Fruit fly (Drosophila melanogaster) whole organism, wandering third instar larva: ENCODE data around the gene Sdic2.
A peak's percentile ranks its signal among the peaks of the same experiment; 100 is the strongest.
"Not testable (repeated sequence)": the region's sequence is repeated elsewhere in the genome, so short reads cannot be mapped to it uniquely, and the experiment has no call there.

Experiments
- Abd-B ChIP-seq: fragments of >200 bp; optimal IDR thresholded peaks from 2 replicates; lab custom pipeline; 2017; ENCODE audit warnings: missing biosample characterization, missing genetic modification characterization
- CG32264 ChIP-seq: fragments of 200-800 bp; sonication (Bioruptor generic); optimal IDR thresholded peaks from 2 replicates; lab custom pipeline; 2016; ENCODE audit warnings: missing biosample characterization, missing genetic modification characterization
- CG9705 ChIP-seq: fragments of 200-800 bp; sonication (Bioruptor generic); optimal IDR thresholded peaks from 2 replicates; lab custom pipeline; 2018; ENCODE audit warnings: missing biosample characterization, mild to moderate bottlenecking, missing genetic modification characterization
- GATAd ChIP-seq: sonication (Bioruptor generic); optimal IDR thresholded peaks from 2 replicates; lab custom pipeline; 2016; ENCODE audit warnings: missing biosample characterization, missing genetic modification characterization
- HLH106 ChIP-seq: fragments of 200-800 bp; optimal IDR thresholded peaks from 3 replicates; lab custom pipeline; 2019; ENCODE audit warnings: missing biosample characterization, mild to moderate bottlenecking, missing genetic modification characterization, moderate library complexity
- Hnf4 ChIP-seq: fragments of 200-800 bp; sonication (Bioruptor generic); optimal IDR thresholded peaks from 2 replicates; lab custom pipeline; 2016; ENCODE audit warnings: missing biosample characterization, mild to moderate bottlenecking, missing genetic modification characterization
- Hr78 ChIP-seq: fragments of >200 bp; optimal IDR thresholded peaks from 2 replicates; lab custom pipeline; 2017; ENCODE audit warnings: missing biosample characterization, missing genetic modification characterization
- Hr83 ChIP-seq: fragments of 200-300 bp; sonication (Bioruptor generic); optimal IDR thresholded peaks from 2 replicates; lab custom pipeline; 2016; ENCODE audit warnings: missing biosample characterization, mild to moderate bottlenecking, missing genetic modification characterization, moderate library complexity; ENCODE audit not compliant: poor library complexity, severe bottlenecking
- Jra ChIP-seq: sonication (Bioruptor generic); optimal IDR thresholded peaks from 2 replicates; lab custom pipeline; 2016; ENCODE audit warnings: missing biosample characterization, missing genetic modification characterization
- Myc ChIP-seq: fragments of >200 bp; optimal IDR thresholded peaks from 2 replicates; lab custom pipeline; 2017
- N ChIP-seq: fragments of >200 bp; optimal IDR thresholded peaks from 2 replicates; lab custom pipeline; 2018; ENCODE audit warnings: missing biosample characterization, missing external identifiers, missing genetic modification characterization
- Sp1 ChIP-seq: fragments of 200-800 bp; sonication (Bioruptor generic); optimal IDR thresholded peaks from 3 replicates; lab custom pipeline; 2019; ENCODE audit warnings: missing biosample characterization, mild to moderate bottlenecking, missing genetic modification characterization, moderate library complexity
- br ChIP-seq: fragments of 200-800 bp; sonication (Bioruptor generic); optimal IDR thresholded peaks from 2 replicates; lab custom pipeline; 2016; ENCODE audit warnings: missing biosample characterization, missing genetic modification characterization
- brk ChIP-seq: fragments of 200-800 bp; sonication (Bioruptor generic); optimal IDR thresholded peaks from 2 replicates; lab custom pipeline; 2016; ENCODE audit warnings: missing biosample characterization, mild to moderate bottlenecking, missing genetic modification characterization
- dl ChIP-seq, 2 experiments: fragments of 175-275, 200-275 bp in 1 of 2; fragments of 200-275 bp in 1 of 2; sonication (Bioruptor generic); optimal IDR thresholded peaks; lab custom pipeline; 2018; ENCODE audit warnings: mild to moderate bottlenecking in 2 of 2, missing biosample characterization in 2 of 2, missing genetic modification characterization in 2 of 2, moderate library complexity in 2 of 2; ENCODE audit not compliant: partially characterized antibody in 2 of 2, insufficient read depth in 1 of 2
- dmrt93B ChIP-seq: fragments of 200-800 bp; sonication (Bioruptor generic); optimal IDR thresholded peaks from 2 replicates; lab custom pipeline; 2018; ENCODE audit warnings: missing biosample characterization, mild to moderate bottlenecking, missing genetic modification characterization
- dsf ChIP-seq: sonication (Bioruptor generic); optimal IDR thresholded peaks from 2 replicates; lab custom pipeline; 2016; ENCODE audit warnings: missing biosample characterization, missing genetic modification characterization, borderline replicate concordance
- ey ChIP-seq: fragments of 200-800 bp; sonication (Bioruptor generic); optimal IDR thresholded peaks from 2 replicates; lab custom pipeline; 2016; ENCODE audit warnings: missing biosample characterization, missing genetic modification characterization
- foxo ChIP-seq, 2 experiments: fragments of 200-800 bp; sonication (Bioruptor generic); optimal IDR thresholded peaks; 2 replicates in 1 of 2; 3 replicates in 1 of 2; lab custom pipeline; 2016 to 2017; ENCODE audit warnings: missing biosample characterization in 2 of 2, missing genetic modification characterization in 2 of 2
- fru ChIP-seq: fragments of 200-800 bp; sonication (Bioruptor generic); optimal IDR thresholded peaks from 3 replicates; lab custom pipeline; 2016; ENCODE audit warnings: missing biosample characterization, mild to moderate bottlenecking, missing genetic modification characterization
- jim ChIP-seq: fragments of 175-275, 200-325 bp; sonication (Bioruptor generic); optimal IDR thresholded peaks from 2 replicates; lab custom pipeline; 2016; ENCODE audit warnings: missing biosample characterization, mild to moderate bottlenecking, missing genetic modification characterization
- lola ChIP-seq: fragments of >200 bp; optimal IDR thresholded peaks from 2 replicates; lab custom pipeline; 2017; ENCODE audit warnings: missing biosample characterization, missing genetic modification characterization
- pan ChIP-seq: fragments of >200 bp; optimal IDR thresholded peaks from 2 replicates; lab custom pipeline; 2017
- psq ChIP-seq: fragments of 200-800 bp; sonication (Bioruptor generic); optimal IDR thresholded peaks from 3 replicates; lab custom pipeline; 2017; ENCODE audit warnings: missing biosample characterization, mild to moderate bottlenecking, missing genetic modification characterization, moderate library complexity
- rgr ChIP-seq: fragments of 200-800 bp; sonication (Bioruptor generic); optimal IDR thresholded peaks from 3 replicates; lab custom pipeline; 2016; ENCODE audit warnings: missing biosample characterization, mild to moderate bottlenecking, missing genetic modification characterization
- sage ChIP-seq: fragments of 200-800 bp; sonication (Bioruptor generic); optimal IDR thresholded peaks from 2 replicates; lab custom pipeline; 2016; ENCODE audit warnings: missing biosample characterization, mild to moderate bottlenecking, missing genetic modification characterization
- sv ChIP-seq: fragments of 200-800 bp; sonication (Bioruptor generic); optimal IDR thresholded peaks from 3 replicates; lab custom pipeline; 2016; ENCODE audit warnings: missing biosample characterization, missing genetic modification characterization
- tai ChIP-seq: sonication (Bioruptor generic); optimal IDR thresholded peaks from 2 replicates; lab custom pipeline; 2016; ENCODE audit warnings: missing biosample characterization, missing genetic modification characterization
- usp ChIP-seq: fragments of >200 bp; optimal IDR thresholded peaks from 2 replicates; lab custom pipeline; 2017; ENCODE audit warnings: missing biosample characterization, missing genetic modification characterization

The Sdic2 gene

dm6 chrX:20186387-20186786 lies at the start of gene Sdic2:
TSS of gene Sdic2 (minus strand) at chrX:20186487.
- not testable (repeated sequence) for TF ChIP-seq CG9705, usp, rgr (GFP tag; lab: Kevin White, UChicago)

dm6 chrX:20231658-20232057 lies 45.4 kb upstream of the Sdic2 start:
- TF ChIP-seq foxo (GFP tag; optimal IDR thresholded peaks at IDR 0.05; lab: Kevin White, UChicago) = no peak
- TF ChIP-seq lola = no peak
- TF ChIP-seq br (GFP tag; lab: Kevin White, UChicago) = no peak
- no peak for TF ChIP-seq dl (GFP tag; optimal IDR thresholded peaks at IDR 0.05; lab: Kevin White, UChicago; ENCODE audit: insufficient read depth in 1 of 2, partially characterized antibody in 2 of 2)

dm6 chrX:20224920-20225319 lies 38.6 kb upstream of the Sdic2 start, which contains the start of gene Sdic4:
TSS of gene Sdic4 (minus strand) at chrX:20225020.
- not testable (repeated sequence) for TF ChIP-seq dsf (GFP tag; lab: Kevin White, UChicago); HLH106 (tag; lab: Kevin White, UChicago); sage (GFP tag; lab: Kevin White, UChicago)

dm6 chrX:20217159-20217558 lies 30.9 kb upstream of the Sdic2 start, which contains the start of gene SdicC:
TSS of gene SdicC (minus strand) at chrX:20217259.
- TF ChIP-seq fru (GFP tag; lab: Kevin White, UChicago); CG32264 (GFP tag; lab: Kevin White, UChicago); lola: not testable (repeated sequence)

- not testable (repeated sequence) for TF ChIP-seq HLH106 (tag; lab: Kevin White, UChicago); dsf (GFP tag; lab: Kevin White, UChicago); br (GFP tag; lab: Kevin White, UChicago)
These were observed 23.2 kb upstream of the Sdic2 start, which contains the start of gene SdicB for dm6 chrX:20209503-20209902. TSS of gene SdicB (minus strand) at chrX:20209603.

- not testable (repeated sequence) for TF ChIP-seq fru (GFP tag; lab: Kevin White, UChicago); Jra; brk (GFP tag; lab: Kevin White, UChicago)
- TF ChIP-seq, all 38 proteins: peak for 0; not testable (repeated sequence) for 38
These were observed 15.5 kb upstream of the Sdic2 start, which contains the start of gene SdicA for dm6 chrX:20201833-20202232. TSS of gene SdicA (minus strand) at chrX:20201933.

dm6 chrX:20194127-20194526 lies 7.8 kb upstream of the Sdic2 start, which contains the start of gene Sdic3:
TSS of gene Sdic3 (minus strand) at chrX:20194227.
- not testable (repeated sequence) for TF ChIP-seq tai (GFP tag; lab: Kevin White, UChicago); Myc (lab: Kevin White, UChicago); Hr78 (GFP tag; lab: Kevin White, UChicago)

dm6 chrX:20178538-20178937 lies 7.7 kb downstream of the Sdic2 start, which contains the start of gene Sdic1:
TSS of gene Sdic1 (minus strand) at chrX:20178638.
- not testable (repeated sequence) for TF ChIP-seq foxo (GFP tag; optimal IDR thresholded peaks at IDR 0.05; lab: Kevin White, UChicago); tai (GFP tag; lab: Kevin White, UChicago); Abd-B (GFP tag; lab: Kevin White, UChicago)

dm6 chrX:20173464-20173995 lies 12.8 kb downstream of the Sdic2 start, which contains the start of gene AnxB10:
TSS of gene AnxB10 (minus strand) at chrX:20173514.
- TF ChIP-seq Sp1 (GFP tag; lab: Kevin White, UChicago) (peak; percentile 92), N (GFP tag; lab: Kevin White, UChicago) (no peak), Myc (lab: Kevin White, UChicago) (no peak), Hr78 (GFP tag; lab: Kevin White, UChicago) (no peak), jim (no peak), Jra (peak; percentile 72), fru (GFP tag; lab: Kevin White, UChicago) (peak; percentile 93), sv (GFP tag; lab: Kevin White, UChicago) (peak; percentile 15), Hr83 (GFP tag; lab: Kevin White, UChicago) (no peak), dmrt93B (GFP tag; lab: Kevin White, UChicago) (peak; percentile 92), GATAd (GFP tag; lab: Kevin White, UChicago) (peak; percentile 6), dl (GFP tag; optimal IDR thresholded peaks at IDR 0.05; lab: Kevin White, UChicago; ENCODE audit: insufficient read depth in 1 of 2, partially characterized antibody in 2 of 2) (no peak), dsf (GFP tag; lab: Kevin White, UChicago) (peak; percentile 15), psq (GFP tag; lab: Kevin White, UChicago) (peak; percentile 82), ey (GFP tag; lab: Kevin White, UChicago) (peak; percentile 93), tai (GFP tag; lab: Kevin White, UChicago) (no peak), pan (lab: Kevin White, UChicago) (no peak), foxo (GFP tag; optimal IDR thresholded peaks at IDR 0.05; lab: Kevin White, UChicago) (peak; percentile 46 to 91), HLH106 (tag; lab: Kevin White, UChicago) (peak; percentile 91), usp (GFP tag; lab: Kevin White, UChicago) (no peak), br (GFP tag; lab: Kevin White, UChicago) (peak; percentile 91), Abd-B (GFP tag; lab: Kevin White, UChicago) (no peak), Hnf4 (GFP tag; lab: Kevin White, UChicago) (peak; percentile 79)
